Worm (Caenorhabditis elegans): Measurements from ENCODE around the gene R04A9.1.
A peak's percentile ranks its signal among the peaks of the same experiment; 100 is the strongest.

R04A9.1 gene

ce11 chrX:404597-404996 is at the start of gene R04A9.1:
R04A9.1 (plus strand) TSS chrX:404897.
- TF ChIP-seq ZK546.5 (tag; optimal IDR thresholded peaks at IDR 0.05) (no peak), R02D3.7 (tag; optimal IDR thresholded peaks at IDR 0.05) (no peak), mml-1 (tag; optimal IDR thresholded peaks at IDR 0.05) (no peak), ama-1 (optimal IDR thresholded peaks at IDR 0.05) (no peak), aly-2 (tag; optimal IDR thresholded peaks at IDR 0.05) (no peak), nhr-11 (tag; optimal IDR thresholded peaks at IDR 0.05) (no peak)

DNA sequence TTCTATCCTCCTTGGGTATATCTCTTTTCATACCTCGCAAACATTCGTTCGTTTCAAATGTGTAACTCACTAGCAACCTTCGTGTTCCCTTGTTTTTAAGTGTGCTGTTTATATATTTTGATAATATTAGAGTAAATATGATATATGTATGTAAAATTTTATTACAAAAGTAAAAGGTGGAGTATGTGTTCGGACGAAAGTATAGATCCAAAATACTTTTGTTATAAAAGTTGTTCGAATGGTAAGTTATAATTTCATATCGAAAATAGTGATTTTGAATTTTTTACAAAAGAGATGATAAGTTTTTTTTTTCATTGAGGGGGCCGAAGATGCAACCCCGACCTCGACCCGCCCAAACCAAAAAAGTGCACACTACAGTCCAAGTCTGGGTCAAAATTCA is 46.9 kb upstream of the R04A9.1 start, which contains the start of gene C04E7.1:
Gene C04E7.1 (plus strand): TSS at position 301 of the 400 bp plus-strand sequence.
- TF ChIP-seq nhr-23 (tag; optimal IDR thresholded peaks at IDR 0.05) (no peak), fkh-10 (GFP tag; optimal IDR thresholded peaks at IDR 0.05) (no peak), sea-2 (GFP tag; optimal IDR thresholded peaks at IDR 0.05) (no peak), lin-15B (tag; optimal IDR thresholded peaks at IDR 0.05) (no peak), ceh-82 (tag; optimal IDR thresholded peaks at IDR 0.05) (no peak), ceh-28 (tag; optimal IDR thresholded peaks at IDR 0.05) (no peak), fkh-2 (tag; optimal IDR thresholded peaks at IDR 0.05) (no peak), nhr-77 (tag; optimal IDR thresholded peaks at IDR 0.05) (no peak), tbx-2 (tag; optimal IDR thresholded peaks at IDR 0.05) (no peak), jun-1 (tag; optimal IDR thresholded peaks at IDR 0.05) (no peak), nhr-76 (tag; optimal IDR thresholded peaks at IDR 0.05) (no peak), eor-1 (tag; optimal IDR thresholded peaks at IDR 0.05) (no peak), nfya-1 (tag; optimal IDR thresholded peaks at IDR 0.05; ENCODE audit: insufficient read depth) (no peak), lin-39 (tag; optimal IDR thresholded peaks at IDR 0.05) (no peak)

- no peak for TF ChIP-seq hmg-11 (tag; optimal IDR thresholded peaks at IDR 0.05)
- no peak for TF ChIP-seq nhr-237 (tag; optimal IDR thresholded peaks at IDR 0.05)
- no peak for TF ChIP-seq pqm-1 (tag; optimal IDR thresholded peaks at IDR 0.05)
- no peak for TF ChIP-seq ceh-9 (tag; optimal IDR thresholded peaks at IDR 0.05)
- TF ChIP-seq fkh-10 (GFP tag; optimal IDR thresholded peaks at IDR 0.05), result no peak
- no peak for TF ChIP-seq nfya-1 (tag; optimal IDR thresholded peaks at IDR 0.05; ENCODE audit: insufficient read depth)
- TF ChIP-seq lin-39 (tag; optimal IDR thresholded peaks at IDR 0.05), result no peak
- no peak for TF ChIP-seq nhr-11 (tag; optimal IDR thresholded peaks at IDR 0.05)
Observed at ce11 chrX:360479-360878, 44.2 kb upstream of the R04A9.1 start, which contains the start of gene C04E7.5. C04E7.5 (plus strand) TSS chrX:360779.

DNA sequence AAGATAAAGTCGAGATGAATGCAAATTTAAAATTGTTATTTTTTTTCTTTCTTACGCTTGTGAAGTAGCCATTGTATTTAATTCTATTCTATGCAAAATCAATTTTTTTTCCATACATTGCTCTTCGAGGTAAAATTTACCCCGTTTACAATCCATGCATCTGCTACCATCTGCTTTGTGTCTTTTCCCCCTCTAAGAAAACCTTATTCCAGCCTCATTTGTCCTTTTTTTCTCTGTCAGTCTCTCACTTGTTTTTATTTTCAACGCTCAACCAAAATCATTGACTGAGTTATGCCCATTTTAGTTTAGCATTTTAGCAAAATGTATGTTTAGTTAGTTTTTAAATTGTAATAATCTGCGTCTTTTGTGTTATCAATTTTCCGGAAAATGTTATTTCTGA is 34.8 kb upstream of the R04A9.1 start:
- no peak for TF ChIP-seq egl-5 (tag; optimal IDR thresholded peaks at IDR 0.05)
- no peak for TF ChIP-seq fos-1 (tag; optimal IDR thresholded peaks at IDR 0.05)
- peak; percentile 55 for TF ChIP-seq hmg-11 (tag; optimal IDR thresholded peaks at IDR 0.05)

DNA sequence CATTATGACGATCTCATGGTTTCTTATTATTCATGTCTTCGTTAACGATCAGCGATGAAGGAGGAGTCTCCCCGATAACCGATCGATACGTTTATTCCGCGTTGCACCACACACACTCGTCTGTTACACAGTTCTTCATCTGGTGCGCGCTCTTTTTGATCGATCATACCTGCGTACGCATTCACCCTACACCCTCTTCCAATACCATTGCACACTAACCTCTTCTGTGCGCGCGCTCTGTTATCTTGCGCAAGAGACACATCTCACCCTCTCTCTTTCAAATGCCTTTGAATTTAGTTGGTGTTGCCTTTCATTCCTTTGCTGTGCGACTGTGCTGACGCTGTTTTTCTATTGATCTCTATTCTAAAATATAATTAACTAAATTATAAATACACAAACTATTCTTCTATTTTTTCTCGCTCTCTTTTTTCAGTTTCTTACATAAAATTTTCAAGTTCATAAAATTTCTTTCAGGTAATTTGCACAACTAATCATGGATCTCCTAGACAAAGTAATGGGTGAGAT is 32.9 kb upstream of the R04A9.1 start, which contains the start of gene nrde-3:
Gene nrde-3 (plus strand): TSS at position 475 of the 525 bp plus-strand sequence.
- TF ChIP-seq nhr-76 (tag; optimal IDR thresholded peaks at IDR 0.05) (no peak), elt-3 (tag; optimal IDR thresholded peaks at IDR 0.05) (no peak), skn-1 (tag; optimal IDR thresholded peaks at IDR 0.05) (no peak), egl-27 (tag; optimal IDR thresholded peaks at IDR 0.05) (no peak), tbx-2 (tag; optimal IDR thresholded peaks at IDR 0.05) (no peak), nhr-25 (tag; optimal IDR thresholded peaks at IDR 0.05) (no peak), nhr-77 (tag; optimal IDR thresholded peaks at IDR 0.05) (no peak), mml-1 (tag; optimal IDR thresholded peaks at IDR 0.05) (no peak), nhr-23 (tag; optimal IDR thresholded peaks at IDR 0.05) (no peak), ceh-82 (tag; optimal IDR thresholded peaks at IDR 0.05) (no peak), ama-1 (optimal IDR thresholded peaks at IDR 0.05) (no peak), nhr-28 (tag; optimal IDR thresholded peaks at IDR 0.05) (no peak)

ce11 chrX:380505-380904 is 24.2 kb upstream of the R04A9.1 start, which contains the start of gene R04A9.3:
R04A9.3 (minus strand) TSS chrX:380605.
- TF ChIP-seq daf-12 (tag; optimal IDR thresholded peaks at IDR 0.05), result no peak
- no peak for TF ChIP-seq nhr-77 (tag; optimal IDR thresholded peaks at IDR 0.05)
- no peak for TF ChIP-seq unc-39 (tag; optimal IDR thresholded peaks at IDR 0.05)
- no peak for TF ChIP-seq nhr-67 (tag; optimal IDR thresholded peaks at IDR 0.05)
- TF ChIP-seq pha-4 (tag; optimal IDR thresholded peaks at IDR 0.05), result no peak
- no peak for TF ChIP-seq elt-3 (tag; optimal IDR thresholded peaks at IDR 0.05)
- TF ChIP-seq nhr-76 (tag; optimal IDR thresholded peaks at IDR 0.05), result no peak
